Fruit fly (Drosophila melanogaster) S2 (cell line): ENCODE results near the gene CG13473.

Experiments used
- CG8478 ChIP-seq: fragments of >200 bp; optimal IDR thresholded peaks from 2 replicates; lab custom pipeline; 2018
- CTCF ChIP-seq, 2 experiments: fragments of >200 bp; optimal IDR thresholded peaks; 2 replicates each; lab custom pipeline; 2018

CG13473 gene

DNA sequence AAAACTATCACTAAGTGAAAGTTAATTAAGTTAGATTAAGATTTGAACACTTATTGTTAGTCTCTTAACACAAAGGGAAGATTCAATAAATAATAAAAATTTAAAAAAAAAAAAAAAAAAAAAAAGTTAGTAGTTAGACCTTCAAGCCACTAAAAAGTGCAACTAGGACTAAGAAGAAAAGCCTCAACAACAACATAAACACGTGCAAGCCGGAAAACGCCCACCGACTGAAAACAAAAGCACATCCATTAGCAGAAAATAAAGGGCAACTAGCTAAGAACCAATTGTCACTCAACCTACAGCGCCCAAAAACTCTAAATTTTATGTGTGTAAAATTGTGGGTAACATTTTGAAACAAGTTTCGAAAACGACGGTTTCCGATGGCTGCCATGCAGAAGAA lies at the start of gene CG13473:
TSS of gene CG13473 (plus strand) at position 301 of the 400 bp plus-strand sequence.
- no peak for TF ChIP-seq CG8478
- TF ChIP-seq CTCF (optimal IDR thresholded peaks at IDR 0.05; lab: Kevin White, UChicago), result no peak

DNA sequence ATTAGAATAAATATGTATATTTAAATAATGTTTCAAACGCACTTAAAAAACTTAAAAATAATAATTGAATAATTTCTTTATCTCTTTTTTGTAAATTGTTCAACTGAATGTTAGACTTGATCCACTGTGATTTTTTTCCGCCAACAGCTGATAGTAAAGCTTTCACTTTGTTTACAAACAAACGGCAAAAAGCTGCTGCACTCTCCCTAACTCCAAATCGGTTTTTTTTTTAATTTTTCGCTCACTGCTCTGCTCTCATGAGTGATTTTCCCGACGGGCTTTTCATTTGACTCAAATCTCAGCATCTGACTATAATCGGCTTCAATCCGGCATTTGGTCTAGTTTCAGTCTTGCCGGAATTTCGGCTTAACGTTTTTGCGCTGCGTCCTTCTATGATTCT lies 47.1 kb upstream of the CG13473 start:
- no peak for TF ChIP-seq CTCF (optimal IDR thresholded peaks at IDR 0.05; lab: Kevin White, UChicago)
- TF ChIP-seq CG8478, result no peak

DNA sequence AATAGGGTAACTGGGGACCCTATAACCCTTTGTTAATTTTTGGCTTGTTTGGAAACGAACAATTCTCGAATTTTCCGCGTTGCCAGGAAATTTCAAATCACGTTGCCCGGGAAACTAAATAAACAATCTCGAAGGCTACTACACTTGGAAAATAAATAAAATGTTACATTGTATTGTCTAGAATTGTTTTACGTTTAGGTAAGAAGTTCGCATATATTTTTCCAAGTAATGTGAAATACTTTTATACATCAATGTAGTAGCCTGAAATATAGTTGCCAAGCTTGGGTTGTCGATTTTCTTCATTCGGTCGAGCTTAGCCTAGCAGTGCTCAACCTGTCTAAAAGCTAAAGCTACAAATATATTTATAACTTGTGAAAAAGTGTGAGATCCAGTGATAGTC lies 44.1 kb upstream of the CG13473 start, which contains the start of gene Dnaaf6:
TSS of gene Dnaaf6 (plus strand) at position 301 of the 400 bp plus-strand sequence.
- TF ChIP-seq CTCF (optimal IDR thresholded peaks at IDR 0.05; lab: Kevin White, UChicago) (no peak), CG8478 (no peak)

DNA sequence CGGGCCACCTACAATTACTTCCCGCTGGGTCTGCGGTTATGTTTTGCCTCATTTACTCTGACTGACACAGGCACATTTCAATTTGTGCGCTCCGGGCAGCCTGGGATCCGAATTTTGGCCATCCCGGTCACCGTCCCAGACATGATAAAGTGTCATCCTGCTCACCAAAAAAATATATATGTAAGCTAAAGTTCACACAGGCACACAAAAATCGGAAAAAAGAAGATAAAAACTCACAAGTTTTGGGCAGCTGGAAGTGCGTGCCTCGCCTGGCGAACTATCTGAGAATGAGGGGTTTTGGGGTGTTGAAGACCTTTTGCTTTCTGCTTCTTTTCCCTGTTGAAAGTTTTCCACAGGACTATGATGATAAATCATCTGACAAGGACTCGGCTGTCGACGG lies 42.3 kb upstream of the CG13473 start:
- TF ChIP-seq CG8478, result no peak
- no peak for TF ChIP-seq CTCF (optimal IDR thresholded peaks at IDR 0.05; lab: Kevin White, UChicago)

DNA sequence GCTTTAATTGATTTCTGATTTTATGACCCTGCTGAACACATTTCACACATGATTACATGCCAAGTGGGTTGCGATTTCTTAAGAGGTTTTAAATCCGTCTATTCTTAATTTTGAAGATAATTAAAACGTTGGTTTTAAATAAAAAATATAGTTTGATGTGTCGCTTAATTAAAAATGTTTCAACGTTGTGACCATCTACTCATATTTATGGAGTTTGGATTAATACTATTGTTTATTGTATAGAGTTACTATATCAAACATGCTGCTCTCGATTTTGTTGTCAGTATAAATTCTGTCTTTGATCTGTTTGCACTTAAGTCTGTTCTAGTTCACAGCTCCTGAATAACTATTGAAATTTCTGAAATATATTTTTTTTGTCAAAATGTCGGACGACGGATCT lies 37.5 kb upstream of the CG13473 start, which contains the start of gene gdrd:
TSS of gene gdrd (plus strand) at position 301 of the 400 bp plus-strand sequence.
- TF ChIP-seq CTCF (optimal IDR thresholded peaks at IDR 0.05; lab: Kevin White, UChicago), result no peak
- TF ChIP-seq CG8478, result no peak

DNA sequence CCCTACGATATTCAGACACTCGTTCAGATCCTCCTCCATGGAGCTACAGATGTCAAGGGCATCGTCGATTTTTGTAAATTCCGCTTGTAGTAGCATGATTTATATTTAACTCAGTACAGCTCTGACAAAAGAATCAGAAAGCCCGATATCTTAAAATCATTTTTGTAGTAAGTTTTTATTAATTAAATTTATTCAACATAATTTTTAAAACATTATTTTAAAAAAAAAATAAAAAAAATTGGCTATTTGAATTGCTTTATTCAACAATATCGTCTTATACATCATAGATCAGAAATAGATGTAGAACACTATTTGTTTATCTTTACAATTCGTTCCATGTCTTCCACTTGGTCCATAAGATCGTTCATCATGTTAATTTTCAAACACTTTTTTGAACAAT lies 31.6 kb upstream of the CG13473 start, which contains the start of gene CG13474:
TSS of gene CG13474 (minus strand) at position 101 of the 400 bp plus-strand sequence.
- TF ChIP-seq CTCF (optimal IDR thresholded peaks at IDR 0.05; lab: Kevin White, UChicago) (no peak), CG8478 (no peak)

DNA sequence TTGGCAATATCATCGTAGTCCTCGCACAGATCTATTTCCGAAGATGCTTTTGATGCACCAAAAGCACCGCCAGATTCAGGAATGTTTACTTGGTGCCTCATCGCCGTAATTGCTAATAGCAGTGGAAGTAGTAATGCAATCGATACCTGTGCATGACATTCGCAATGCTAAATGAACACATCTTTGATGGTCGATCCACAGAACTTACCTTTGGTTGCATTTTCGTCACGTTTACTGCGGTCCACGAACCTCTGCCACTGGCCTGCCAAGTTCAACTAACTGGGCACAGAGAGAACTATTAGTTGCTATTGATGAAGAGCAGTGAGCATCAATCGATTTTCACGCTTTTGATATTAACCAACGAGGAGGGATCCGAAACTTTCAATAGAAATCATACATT lies 27.0 kb upstream of the CG13473 start, which contains the start of gene CG17177:
TSS of gene CG17177 (minus strand) at position 101 of the 400 bp plus-strand sequence.
- TF ChIP-seq CG8478, result no peak

DNA sequence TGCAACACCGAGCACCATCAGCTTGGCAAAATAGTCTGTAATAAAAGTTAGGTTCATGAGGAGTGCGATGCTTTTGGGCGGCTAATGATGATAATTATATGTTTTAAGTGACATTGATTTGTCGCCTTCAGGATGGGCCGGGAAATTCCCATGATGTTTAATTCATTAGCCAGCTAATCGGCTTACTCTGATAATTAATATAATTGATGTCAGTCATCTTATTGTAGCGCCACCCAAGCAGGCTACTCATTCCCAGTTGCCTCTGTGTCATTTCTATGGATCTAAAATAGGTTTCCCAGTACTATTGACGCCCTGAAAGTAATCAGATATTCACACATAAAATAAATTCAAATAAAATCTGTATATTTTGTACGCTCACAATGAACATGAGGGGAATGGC lies 23.4 kb upstream of the CG13473 start, which contains the start of gene CG13476:
TSS of gene CG13476 (plus strand) at position 301 of the 400 bp plus-strand sequence.
- TF ChIP-seq CTCF (optimal IDR thresholded peaks at IDR 0.05; lab: Kevin White, UChicago), result no peak
- no peak for TF ChIP-seq CG8478

DNA sequence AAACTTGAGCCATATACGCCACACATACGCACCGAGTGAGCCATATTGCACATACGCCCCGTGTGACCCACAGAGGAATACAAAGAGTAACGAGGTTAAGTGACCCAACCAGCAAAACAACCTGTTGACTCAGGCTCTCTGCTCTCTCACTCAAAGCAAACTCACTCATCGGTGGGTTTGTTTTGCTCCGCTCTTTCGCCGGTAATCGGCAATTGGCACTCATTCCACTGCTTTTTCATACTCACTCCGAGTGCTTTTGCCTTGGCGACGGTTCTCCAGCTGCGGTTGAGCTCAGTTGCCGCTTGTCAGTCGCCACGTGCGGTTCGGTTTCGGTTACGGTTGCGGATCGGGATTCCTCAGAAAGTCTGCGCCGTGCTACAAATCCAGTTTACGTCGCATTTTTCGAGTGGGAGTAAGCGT lies 22.1 kb upstream of the CG13473 start:
- no peak for TF ChIP-seq CG8478
- no peak for TF ChIP-seq CTCF (optimal IDR thresholded peaks at IDR 0.05; lab: Kevin White, UChicago)

DNA sequence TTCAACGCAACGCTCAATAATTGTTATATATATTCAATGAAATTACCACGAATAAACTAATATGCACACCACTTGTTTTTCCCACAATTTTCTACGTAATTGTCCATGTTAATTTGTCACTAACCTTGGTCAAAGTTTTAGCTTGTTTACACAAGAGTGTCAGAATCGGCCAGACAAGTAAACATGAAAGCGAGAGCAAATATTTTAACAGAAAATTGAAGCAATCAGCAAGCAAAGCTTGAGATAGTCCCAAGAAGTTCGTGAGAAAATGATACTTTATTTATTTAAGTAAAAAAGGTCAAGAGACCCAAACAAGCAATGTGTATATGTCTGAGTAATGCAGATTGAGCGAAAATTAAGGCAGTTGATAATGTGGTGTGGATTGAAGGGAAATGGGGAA lies 20.5 kb upstream of the CG13473 start:
- no peak for TF ChIP-seq CTCF (optimal IDR thresholded peaks at IDR 0.05; lab: Kevin White, UChicago)
- no peak for TF ChIP-seq CG8478

DNA sequence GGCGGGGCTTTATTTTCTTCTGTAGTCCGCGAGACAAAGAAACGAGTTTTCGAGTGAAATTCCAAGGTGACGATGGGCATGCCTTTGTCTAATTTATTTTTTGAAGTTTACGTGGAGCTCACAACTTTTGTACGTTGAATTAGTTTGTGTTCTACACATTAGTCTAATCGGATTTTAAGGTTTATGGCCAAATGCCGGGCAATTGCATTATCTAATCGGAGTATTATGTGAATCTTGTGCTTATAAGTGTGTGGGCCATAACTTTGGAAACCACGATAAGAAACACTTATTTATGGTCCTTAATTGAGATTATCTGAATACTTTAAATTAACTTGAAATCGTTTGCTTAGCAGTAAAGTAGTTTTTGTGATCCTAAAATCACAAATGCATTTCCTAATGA lies 15.8 kb upstream of the CG13473 start:
- no peak for TF ChIP-seq CTCF (optimal IDR thresholded peaks at IDR 0.05; lab: Kevin White, UChicago)
- TF ChIP-seq CG8478, result no peak

DNA sequence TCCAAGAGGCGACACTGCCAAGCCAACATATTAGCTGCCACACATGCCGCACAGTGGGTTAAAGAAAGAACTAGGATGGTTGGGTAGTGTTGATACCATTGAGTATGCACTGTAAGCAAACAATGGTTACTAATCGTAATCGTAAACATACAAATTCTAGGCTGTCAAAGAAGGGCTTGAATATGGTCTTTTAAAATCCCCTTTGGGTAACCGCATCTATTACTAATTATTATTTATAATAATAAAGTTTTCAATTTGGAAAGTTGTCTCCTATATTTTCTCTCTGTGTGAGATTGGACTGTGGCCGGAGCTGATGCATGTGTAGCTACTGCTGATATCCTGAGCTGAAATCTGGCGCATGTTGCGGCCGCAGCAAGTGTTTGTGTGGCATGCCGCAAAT lies 3.2 kb downstream of the CG13473 start:
- TF ChIP-seq CTCF (optimal IDR thresholded peaks at IDR 0.05; lab: Kevin White, UChicago) (no peak), CG8478 (no peak)

DNA sequence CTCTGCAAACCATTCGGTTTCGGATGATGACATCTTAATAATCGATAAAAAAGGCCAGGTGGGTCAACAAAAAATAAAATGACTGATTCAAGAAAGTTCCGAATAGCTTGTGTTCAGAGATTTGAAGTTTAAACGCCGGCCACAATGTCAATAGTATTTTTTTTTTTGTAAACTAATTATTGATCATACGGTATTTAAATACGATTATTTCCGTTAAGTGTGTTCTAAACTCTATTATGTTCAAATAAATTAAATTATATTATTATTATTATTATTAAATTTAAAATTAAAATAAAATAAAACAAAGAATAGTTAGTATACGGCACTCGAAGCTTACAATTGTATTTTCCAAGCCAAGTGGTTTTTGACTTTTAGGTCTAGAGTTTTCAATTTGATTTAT lies 4.9 kb downstream of the CG13473 start, which contains the start of gene CG13471:
TSS of gene CG13471 (minus strand) at position 101 of the 400 bp plus-strand sequence.
- TF ChIP-seq CTCF (optimal IDR thresholded peaks at IDR 0.05; lab: Kevin White, UChicago), result no peak
- no peak for TF ChIP-seq CG8478

DNA sequence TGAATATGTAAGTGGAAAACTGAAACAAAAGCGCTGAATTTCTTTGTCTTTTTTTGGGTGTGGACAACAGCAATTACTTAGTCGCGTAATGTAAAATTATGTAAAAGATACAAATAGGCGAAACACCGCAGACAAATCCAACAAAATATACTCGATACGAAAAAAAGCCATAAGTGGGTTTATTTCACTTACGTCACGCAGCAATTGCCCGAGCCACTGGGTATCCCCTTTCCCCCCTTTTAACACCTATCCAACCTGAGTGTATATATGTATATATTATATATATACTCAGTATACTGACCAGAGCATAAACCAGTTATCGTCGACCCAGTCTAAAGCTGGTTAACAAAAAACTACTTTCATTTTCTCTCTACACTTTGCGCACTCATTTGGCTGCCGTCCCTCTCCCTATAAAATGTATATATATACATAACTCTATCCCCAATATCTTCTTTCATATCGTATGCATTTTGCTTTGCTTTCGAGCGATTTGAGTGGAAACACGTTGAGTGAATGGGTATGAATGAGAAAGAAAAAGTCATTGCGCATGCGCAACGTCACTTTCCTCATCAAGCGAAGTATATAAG lies 14.6 kb downstream of the CG13473 start:
- TF ChIP-seq CTCF (optimal IDR thresholded peaks at IDR 0.05; lab: Kevin White, UChicago), result no peak
- TF ChIP-seq CG8478, result no peak

DNA sequence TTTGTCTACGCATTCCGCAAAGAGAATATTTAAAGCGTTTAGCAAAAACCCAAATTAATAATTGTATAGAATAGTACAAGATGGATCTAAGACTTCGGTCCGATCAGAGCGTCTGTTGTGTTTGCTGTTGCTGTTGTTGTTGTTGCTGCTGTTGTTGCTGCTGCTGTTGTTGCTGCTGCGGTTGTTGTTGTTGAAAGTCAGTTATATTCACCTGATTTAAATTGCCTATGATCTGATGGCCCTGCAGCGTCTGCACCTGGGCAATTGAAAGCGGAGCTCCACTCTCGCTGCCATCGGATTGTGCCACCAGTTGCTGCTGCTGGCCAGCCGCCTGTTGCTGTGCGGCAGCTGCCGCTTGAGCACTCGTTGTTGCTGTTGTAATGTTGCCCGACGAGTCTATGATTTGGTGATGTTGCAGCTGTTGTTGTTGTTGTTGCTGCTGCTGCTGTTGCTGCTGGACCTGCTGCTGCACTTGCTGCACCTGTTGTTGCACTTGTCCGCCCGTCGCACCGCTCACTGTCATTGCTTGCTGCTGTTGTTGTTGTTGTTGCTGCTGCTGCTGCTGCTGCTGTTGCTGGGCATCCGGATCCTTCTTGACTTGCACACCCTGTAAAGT lies 22.6 kb downstream of the CG13473 start:
- no peak for TF ChIP-seq CG8478
- no peak for TF ChIP-seq CTCF (optimal IDR thresholded peaks at IDR 0.05; lab: Kevin White, UChicago)

DNA sequence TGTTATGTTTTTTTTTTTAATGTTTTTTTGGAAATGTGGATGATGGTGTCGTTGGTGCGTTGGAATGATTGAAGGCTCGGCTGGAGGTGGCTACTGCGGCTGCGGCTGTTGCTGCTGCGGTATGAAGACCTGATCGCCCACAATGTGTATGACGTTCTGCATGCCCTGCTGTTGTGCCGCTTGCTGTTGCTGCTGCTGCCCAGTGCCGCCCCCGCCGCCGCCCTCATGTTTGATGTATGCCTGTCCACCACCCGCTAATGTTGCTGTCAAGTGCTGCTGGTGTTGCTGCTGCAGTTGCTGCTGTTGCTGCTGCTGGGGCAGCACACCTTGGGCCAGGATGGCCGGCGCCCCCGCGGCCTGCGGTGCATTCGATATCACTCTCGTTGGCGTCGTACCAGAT lies 24.3 kb downstream of the CG13473 start:
- TF ChIP-seq CTCF (optimal IDR thresholded peaks at IDR 0.05; lab: Kevin White, UChicago) (no peak), CG8478 (no peak)
